Worm (Caenorhabditis elegans): ENCODE data around the gene Y73F8A.22.

The Y73F8A.22 gene

ce11 chrIV:15394544-15395125 is 46.6 kb downstream of the Y73F8A.22 start:
- TF ChIP-seq him-1 (tag; optimal IDR thresholded peaks at IDR 0.05) (no peak), W03F9.2 (tag; optimal IDR thresholded peaks at IDR 0.05) (no peak)

- TF ChIP-seq him-1 (tag; optimal IDR thresholded peaks at IDR 0.05) = no peak
- TF ChIP-seq dao-5 (tag; optimal IDR thresholded peaks at IDR 0.05) = no peak
- TF ChIP-seq W03F9.2 (tag; optimal IDR thresholded peaks at IDR 0.05) = no peak
These were observed 48.0 kb downstream of the Y73F8A.22 start for ce11 chrIV:15393186-15393585.

ce11 chrIV:15391549-15391948 is 49.7 kb downstream of the Y73F8A.22 start:
- TF ChIP-seq him-1 (tag; optimal IDR thresholded peaks at IDR 0.05) (no peak), W03F9.2 (tag; optimal IDR thresholded peaks at IDR 0.05) (no peak)

ce11 chrIV:15390927-15391326 is 50.3 kb downstream of the Y73F8A.22 start, which contains the start of gene Y73F8A.1159:
Gene Y73F8A.1159, minus strand, starts transcription at chrIV:15391027.
- no peak for TF ChIP-seq W03F9.2 (tag; optimal IDR thresholded peaks at IDR 0.05)

Data from whole organism, L4/young adult.